Worm (Caenorhabditis elegans) whole organism, late embryonic: Measurements from ENCODE around the gene gmn-1.
A peak's percentile ranks its signal among the peaks of the same experiment; 100 is the strongest.

Experiments used
- F13H6.1 ChIP-seq: sonication (generic microtip); optimal IDR thresholded peaks from 2 replicates; lab custom pipeline; 2016; ENCODE audit warnings: missing genetic modification characterization, missing compliant biosample characterization
- ceh-19 ChIP-seq: fragments of 200-800 bp; sonication (Bioruptor generic); optimal IDR thresholded peaks from 2 replicates; lab custom pipeline; 2018; ENCODE audit warnings: mild to moderate bottlenecking, missing genetic modification characterization, missing compliant biosample characterization
- ceh-2 ChIP-seq: sonication (generic microtip); optimal IDR thresholded peaks from 2 replicates; lab custom pipeline; 2016; ENCODE audit warnings: missing genotype, missing genetic modification characterization, missing compliant biosample characterization
- ceh-22 ChIP-seq: sonication (generic microtip); optimal IDR thresholded peaks from 2 replicates; lab custom pipeline; 2017; ENCODE audit warnings: missing biosample characterization, missing genetic modification characterization
- ceh-30 ChIP-seq: fragments of 150-350 bp; optimal IDR thresholded peaks from 2 replicates; lab custom pipeline; 2014; ENCODE audit warnings: missing biosample characterization, missing genetic modification characterization
- ceh-48 ChIP-seq: sonication (generic microtip); optimal IDR thresholded peaks from 2 replicates; lab custom pipeline; 2016; ENCODE audit warnings: missing genetic modification characterization, inconsistent platforms, missing compliant biosample characterization
- ceh-6 ChIP-seq: fragments of 200-800 bp; sonication (Bioruptor generic); optimal IDR thresholded peaks from 2 replicates; lab custom pipeline; 2018; ENCODE audit warnings: mild to moderate bottlenecking, missing genetic modification characterization, missing compliant biosample characterization
- ceh-9 ChIP-seq: sonication (generic microtip); optimal IDR thresholded peaks from 2 replicates; lab custom pipeline; 2016; ENCODE audit warnings: mild to moderate bottlenecking, missing genetic modification characterization, inconsistent platforms, missing compliant biosample characterization
- dve-1 ChIP-seq: sonication (generic microtip); optimal IDR thresholded peaks from 2 replicates; lab custom pipeline; 2017; ENCODE audit warnings: antibody characterized with exemption, mild to moderate bottlenecking, missing genetic modification characterization, missing compliant biosample characterization
- ets-4 ChIP-seq: sonication (generic microtip); optimal IDR thresholded peaks from 2 replicates; lab custom pipeline; 2016; ENCODE audit warnings: missing genetic modification characterization, missing compliant biosample characterization
- eyg-1 ChIP-seq: sonication (generic microtip); optimal IDR thresholded peaks from 2 replicates; lab custom pipeline; 2016; ENCODE audit warnings: missing genotype, missing genetic modification characterization, missing compliant biosample characterization
- gmeb-2 ChIP-seq: sonication (generic microtip); optimal IDR thresholded peaks from 2 replicates; lab custom pipeline; 2016; ENCODE audit warnings: missing genetic modification characterization, inconsistent platforms, missing compliant biosample characterization
- hlh-13 ChIP-seq: fragments of 200-800 bp; sonication (Bioruptor generic); optimal IDR thresholded peaks from 2 replicates; lab custom pipeline; 2018; ENCODE audit warnings: mild to moderate bottlenecking, missing genetic modification characterization, missing compliant biosample characterization
- hlh-15 ChIP-seq: sonication (generic microtip); optimal IDR thresholded peaks from 2 replicates; lab custom pipeline; 2016; ENCODE audit warnings: missing genetic modification characterization, missing compliant biosample characterization
- hlh-30 ChIP-seq: sonication (generic microtip); optimal IDR thresholded peaks from 2 replicates; lab custom pipeline; 2017; ENCODE audit warnings: antibody characterized with exemption, missing genetic modification characterization, missing compliant biosample characterization; ENCODE audit not compliant: insufficient read depth
- hlh-8 ChIP-seq: sonication (generic microtip); optimal IDR thresholded peaks from 2 replicates; lab custom pipeline; 2016; ENCODE audit warnings: missing genotype, missing genetic modification characterization, missing compliant biosample characterization
- nfya-1 ChIP-seq: sonication (generic microtip); optimal IDR thresholded peaks from 2 replicates; lab custom pipeline; 2017; ENCODE audit warnings: missing genetic modification characterization, mild to moderate bottlenecking, missing compliant biosample characterization, antibody characterized with exemption, moderate library complexity
- nhr-232 ChIP-seq: sonication (generic microtip); optimal IDR thresholded peaks from 2 replicates; lab custom pipeline; 2016; ENCODE audit warnings: missing genetic modification characterization, missing compliant biosample characterization
- pros-1 ChIP-seq: fragments of 150-350 bp; optimal IDR thresholded peaks from 2 replicates; lab custom pipeline; 2014; ENCODE audit warnings: missing biosample characterization, missing genetic modification reagents, missing genetic modification characterization
- ref-2 ChIP-seq: sonication (generic microtip); optimal IDR thresholded peaks from 2 replicates; lab custom pipeline; 2016; ENCODE audit warnings: missing genetic modification characterization, missing compliant biosample characterization
- rnt-1 ChIP-seq: sonication (generic microtip); optimal IDR thresholded peaks from 2 replicates; lab custom pipeline; 2016; ENCODE audit warnings: missing genetic modification characterization, missing compliant biosample characterization
- sox-2 ChIP-seq: fragments of 200-800 bp; sonication (Bioruptor generic); IDR thresholded peaks from 2 replicates; pipeline ENCODE4 v1.3.6; 2022; ENCODE audit warnings: missing genetic modification reagents, missing genetic modification characterization, missing compliant biosample characterization
- tbx-2 ChIP-seq: sonication (generic microtip); optimal IDR thresholded peaks from 2 replicates; lab custom pipeline; 2016; ENCODE audit warnings: missing genetic modification characterization, missing compliant biosample characterization
- tbx-7 ChIP-seq: sonication (generic microtip); optimal IDR thresholded peaks from 2 replicates; lab custom pipeline; 2016; ENCODE audit warnings: missing genotype, missing genetic modification characterization, missing compliant biosample characterization
- ttx-3 ChIP-seq: sonication (generic microtip); optimal IDR thresholded peaks from 2 replicates; lab custom pipeline; 2016; ENCODE audit warnings: missing genetic modification reagents, missing genetic modification characterization, missing compliant biosample characterization
- unc-3 ChIP-seq, 2 experiments: fragments of 200-800 bp in 1 of 2; sonication (Bioruptor generic) in 1 of 2; sonication (generic microtip) in 1 of 2; conservative IDR thresholded peaks in 1 of 2; optimal IDR thresholded peaks in 1 of 2; 2 replicates each; pipeline versions ENCODE4 v1.3.6 to Lab custom; 2016 to 2022; ENCODE audit warnings: missing compliant biosample characterization in 2 of 2, missing genetic modification characterization in 2 of 2, missing genetic modification reagents in 1 of 2
- unc-42 ChIP-seq: sonication (generic microtip); optimal IDR thresholded peaks from 2 replicates; lab custom pipeline; 2016; ENCODE audit warnings: missing genotype, missing genetic modification characterization, missing compliant biosample characterization
- unc-55 ChIP-seq: sonication (generic microtip); optimal IDR thresholded peaks from 2 replicates; lab custom pipeline; 2017; ENCODE audit warnings: missing biosample characterization, missing genetic modification reagents, missing genetic modification characterization
- ztf-16 ChIP-seq: sonication (generic microtip); optimal IDR thresholded peaks from 2 replicates; lab custom pipeline; 2017; ENCODE audit warnings: missing genetic modification characterization, missing compliant biosample characterization

Gene gmn-1

DNA sequence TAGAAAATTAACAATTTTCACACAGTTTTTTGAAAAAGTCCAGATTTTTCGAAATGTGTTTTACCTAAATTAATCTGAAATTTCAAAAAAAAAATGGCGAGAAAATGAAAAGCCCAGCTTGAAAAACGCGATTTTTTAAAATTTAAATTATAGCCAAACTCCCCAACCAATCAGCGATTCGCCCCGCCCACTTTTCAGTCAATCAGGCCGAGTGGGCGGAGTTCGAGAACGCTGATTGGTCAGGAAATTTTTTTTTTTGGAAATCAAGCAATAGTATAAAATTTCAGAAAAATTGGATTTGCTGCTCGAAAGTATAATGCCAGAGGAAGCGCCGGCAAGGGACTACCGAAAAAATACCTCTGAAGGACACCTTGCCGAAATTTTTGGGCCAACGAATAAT lies 6.4 kb upstream of the gmn-1 start:
- TF ChIP-seq ttx-3 (tag; lab: Kevin White, UChicago) (no peak), nfya-1 (peak; percentile 98), ztf-16 (tag; lab: Kevin White, UChicago) (no peak)
- TF ChIP-seq, all 69 proteins: peak for 1

ce11 chrIII:12230195-12230594 lies 5.1 kb upstream of the gmn-1 start:
- TF ChIP-seq dve-1 (tag; lab: Kevin White, UChicago) = peak; percentile 95
- TF ChIP-seq gmeb-2 (tag; lab: Kevin White, UChicago) = no peak

DNA sequence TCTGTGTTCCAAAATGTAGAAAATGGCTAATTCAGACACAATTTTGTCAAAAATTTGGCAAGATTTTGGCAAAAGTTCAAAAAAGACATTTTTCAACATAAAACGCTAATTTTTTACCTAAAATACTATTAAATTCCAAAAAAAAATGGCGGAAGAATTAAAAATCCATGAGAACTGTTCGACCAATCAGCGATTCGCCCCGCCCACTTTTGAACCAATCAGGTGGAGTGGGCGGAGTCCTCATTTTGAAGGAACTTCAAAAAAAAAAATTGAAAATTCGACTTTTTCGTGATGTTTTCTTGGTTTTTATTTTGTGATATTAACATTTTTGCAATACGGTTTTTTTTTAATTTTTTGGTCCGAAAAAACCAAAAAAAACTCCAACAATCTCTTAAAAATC lies 2.8 kb upstream of the gmn-1 start:
- no peak for TF ChIP-seq ceh-22 (tag; lab: Kevin White, UChicago)
- TF ChIP-seq unc-42 (tag; lab: Kevin White, UChicago) = no peak
- TF ChIP-seq nhr-232 (tag; lab: Kevin White, UChicago) = no peak
- TF ChIP-seq ceh-19 (GFP tag; lab: Kevin White, UChicago) = no peak
- no peak for TF ChIP-seq ceh-48 (tag; lab: Kevin White, UChicago)
- peak; percentile 78 for TF ChIP-seq nfya-1
- no peak for TF ChIP-seq ceh-30 (tag; lab: Kevin White, UChicago)
- TF ChIP-seq, all 69 proteins: peak for 1

ce11 chrIII:12226089-12226682 lies 1.1 kb upstream of the gmn-1 start, which contains the start of the genes Y75B8A.18 and Y75B8A.19:
Gene Y75B8A.18, minus strand, starts transcription at chrIII:12226230.
Gene Y75B8A.19, plus strand, starts transcription at chrIII:12226632.
- TF ChIP-seq unc-42 (tag; lab: Kevin White, UChicago) (peak; percentile 88), tbx-2 (peak; percentile 7), ceh-9 (tag; lab: Kevin White, UChicago) (no peak), sox-2 (GFP tag; lab: Robert Waterston, UW) (no peak), pros-1 (no peak), hlh-15 (tag; lab: Kevin White, UChicago) (no peak), nfya-1 (peak; percentile 42), hlh-30 (tag; lab: Kevin White, UChicago) (peak; percentile 31), unc-3 (GFP tag; conservative IDR thresholded peaks at IDR 0.05; lab: Robert Waterston, UW) (no peak), unc-3 (tag; optimal IDR thresholded peaks at IDR 0.05; lab: Kevin White, UChicago) (no peak)

- no peak for TF ChIP-seq gmeb-2 (tag; lab: Kevin White, UChicago)
- no peak for TF ChIP-seq unc-55 (GFP tag; lab: Kevin White, UChicago)
- no peak for TF ChIP-seq F13H6.1
- no peak for TF ChIP-seq hlh-8
- TF ChIP-seq ceh-6 = no peak
- no peak for TF ChIP-seq ceh-48 (tag; lab: Kevin White, UChicago)
- no peak for TF ChIP-seq eyg-1 (tag; lab: Kevin White, UChicago)
- TF ChIP-seq ref-2 = no peak
- TF ChIP-seq hlh-13 (GFP tag; lab: Kevin White, UChicago) = no peak
- no peak for TF ChIP-seq rnt-1 (tag; lab: Kevin White, UChicago)
- TF ChIP-seq ets-4 (tag; lab: Kevin White, UChicago) = no peak
- no peak for TF ChIP-seq tbx-7 (tag; lab: Kevin White, UChicago)
- no peak for TF ChIP-seq tbx-2
- TF ChIP-seq ceh-2 (tag; lab: Kevin White, UChicago) = no peak
- no peak for TF ChIP-seq nfya-1
Observed at ce11 chrIII:12223208-12223607, 1.9 kb downstream of the gmn-1 start.

ce11 chrIII:12221452-12221851 lies 3.7 kb downstream of the gmn-1 start:
- TF ChIP-seq nfya-1 (peak; percentile 66), tbx-7 (tag; lab: Kevin White, UChicago) (no peak)
